Fruit fly (Drosophila melanogaster): Measurements from ENCODE around the gene SPR.

DNA sequence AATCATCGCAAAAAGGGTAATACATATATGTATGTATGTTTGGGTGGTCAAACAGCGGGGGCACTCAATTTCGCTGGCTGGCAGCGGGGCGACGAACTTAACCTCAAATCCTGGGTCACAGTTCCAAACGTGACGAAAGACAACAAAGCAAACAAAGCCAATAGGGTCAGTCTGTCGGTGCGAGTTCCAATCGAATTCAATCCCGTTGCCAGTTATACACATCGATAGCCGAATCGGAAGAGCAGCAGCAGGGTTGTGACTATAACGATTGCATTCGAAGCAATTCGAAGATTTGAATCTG, 24.3 kb upstream of the SPR start:
- TF ChIP-seq Sox102F (GFP tag; optimal IDR thresholded peaks at IDR 0.05) (no peak), Sox15 (GFP tag; optimal IDR thresholded peaks at IDR 0.05) (no peak), CG16779 (tag; optimal IDR thresholded peaks at IDR 0.05) (no peak), CG3032 (tag; optimal IDR thresholded peaks at IDR 0.05) (no peak), CG6276 (GFP tag; optimal IDR thresholded peaks at IDR 0.05) (no peak), CG7368 (GFP tag; optimal IDR thresholded peaks at IDR 0.05) (no peak), dac (GFP tag; optimal IDR thresholded peaks at IDR 0.05) (no peak), ss (GFP tag; optimal IDR thresholded peaks at IDR 0.05) (no peak), Ets96B (tag; optimal IDR thresholded peaks at IDR 0.05) (no peak), lz (GFP tag; optimal IDR thresholded peaks at IDR 0.05) (no peak)
